Worm (Caenorhabditis elegans) whole organism, L2 larva: ENCODE measurements around the gene F59B10.2.

Experiments used
- C34F6.9 ChIP-seq: fragments of 150-350 bp; optimal IDR thresholded peaks from 2 replicates; lab custom pipeline; 2014; ENCODE audit warnings: missing biosample characterization, missing genetic modification characterization
- alr-1 ChIP-seq: fragments of 150-350 bp; optimal IDR thresholded peaks from 2 replicates; lab custom pipeline; 2014; ENCODE audit warnings: missing biosample characterization, missing genetic modification characterization
- ama-1 ChIP-seq: fragments of 150-350 bp; optimal IDR thresholded peaks from 2 replicates; lab custom pipeline; 2018; ENCODE audit warnings: inconsistent platforms
- blmp-1 ChIP-seq: sonication (generic microtip); optimal IDR thresholded peaks from 2 replicates; lab custom pipeline; 2017; ENCODE audit warnings: missing genetic modification characterization, mild to moderate bottlenecking, missing compliant biosample characterization, antibody characterized with exemption, moderate library complexity; ENCODE audit not compliant: insufficient read depth
- ceh-16 ChIP-seq: fragments of 150-350 bp; optimal IDR thresholded peaks from 2 replicates; lab custom pipeline; 2014; ENCODE audit warnings: missing biosample characterization, missing genetic modification characterization
- crh-2 ChIP-seq: sonication (generic microtip); optimal IDR thresholded peaks from 2 replicates; lab custom pipeline; 2017; ENCODE audit warnings: missing biosample characterization, missing genetic modification characterization
- dmd-4 ChIP-seq: sonication (generic microtip); optimal IDR thresholded peaks from 2 replicates; lab custom pipeline; 2017; ENCODE audit warnings: missing biosample characterization, missing genetic modification characterization
- elt-1 ChIP-seq: fragments of 150-350 bp; optimal IDR thresholded peaks from 2 replicates; lab custom pipeline; 2014; ENCODE audit warnings: missing biosample characterization, missing genetic modification characterization
- fos-1 ChIP-seq: fragments of 150-350 bp; optimal IDR thresholded peaks from 2 replicates; lab custom pipeline; 2014; ENCODE audit warnings: missing biosample characterization, missing genetic modification characterization
- gmeb-1 ChIP-seq: fragments of 150-350 bp; optimal IDR thresholded peaks from 2 replicates; lab custom pipeline; 2014; ENCODE audit warnings: missing biosample characterization, missing genetic modification characterization
- lin-13 ChIP-seq: fragments of 150-350 bp; optimal IDR thresholded peaks from 2 replicates; lab custom pipeline; 2014; ENCODE audit warnings: missing biosample characterization, missing genetic modification reagents, missing genetic modification characterization
- lin-39 ChIP-seq: fragments of 150-350 bp; optimal IDR thresholded peaks from 2 replicates; lab custom pipeline; 2014; ENCODE audit warnings: missing biosample characterization, missing genetic modification reagents, missing genetic modification characterization
- lsy-2 ChIP-seq, 2 experiments: fragments of 150-350 bp in 1 of 2; sonication (generic microtip) in 1 of 2; optimal IDR thresholded peaks; 2 replicates each; lab custom pipeline; 2014 to 2017; ENCODE audit warnings: missing biosample characterization in 2 of 2, missing genetic modification characterization in 2 of 2
- mab-5 ChIP-seq: fragments of 150-350 bp; optimal IDR thresholded peaks from 2 replicates; lab custom pipeline; 2014; ENCODE audit warnings: missing biosample characterization, missing genetic modification characterization
- mdl-1 ChIP-seq, 2 experiments: fragments of 150-350 bp in 1 of 2; sonication (generic microtip) in 1 of 2; optimal IDR thresholded peaks; 2 replicates each; lab custom pipeline; 2017; ENCODE audit warnings: missing biosample characterization in 2 of 2, missing genetic modification characterization in 2 of 2
- nhr-10 ChIP-seq: sonication (generic microtip); optimal IDR thresholded peaks from 2 replicates; lab custom pipeline; 2017; ENCODE audit warnings: missing biosample characterization, missing genetic modification characterization
- nhr-129 ChIP-seq: fragments of 150-350 bp; optimal IDR thresholded peaks from 2 replicates; lab custom pipeline; 2014; ENCODE audit warnings: missing biosample characterization, missing genetic modification characterization
- nhr-21 ChIP-seq: fragments of 150-350 bp; optimal IDR thresholded peaks from 2 replicates; lab custom pipeline; 2014; ENCODE audit warnings: missing biosample characterization, missing genetic modification characterization
- nhr-23 ChIP-seq: fragments of 150-350 bp; optimal IDR thresholded peaks from 2 replicates; lab custom pipeline; 2014; ENCODE audit warnings: missing biosample characterization, missing genetic modification reagents, missing genetic modification characterization
- nhr-25 ChIP-seq: fragments of 150-350 bp; sonication (generic microtip); optimal IDR thresholded peaks from 3 replicates; lab custom pipeline; 2014; ENCODE audit warnings: missing biosample characterization, missing genetic modification characterization
- nhr-77 ChIP-seq: fragments of 150-350 bp; optimal IDR thresholded peaks from 2 replicates; lab custom pipeline; 2014; ENCODE audit warnings: missing biosample characterization, missing genetic modification characterization
- sem-4 ChIP-seq: fragments of 150-350 bp; optimal IDR thresholded peaks from 2 replicates; lab custom pipeline; 2014; ENCODE audit warnings: missing biosample characterization, missing genetic modification reagents, missing genetic modification characterization
- skn-1 ChIP-seq: sonication (generic microtip); optimal IDR thresholded peaks from 2 replicates; lab custom pipeline; 2017; ENCODE audit warnings: missing biosample characterization, missing genetic modification characterization
- sma-9 ChIP-seq, 2 experiments: fragments of 150-350 bp in 1 of 2; sonication (generic microtip) in 1 of 2; optimal IDR thresholded peaks; 2 replicates each; lab custom pipeline; 2014 to 2016; ENCODE audit warnings: missing genetic modification characterization in 2 of 2, mild to moderate bottlenecking in 1 of 2, missing biosample characterization in 1 of 2, missing compliant biosample characterization in 1 of 2, missing genetic modification reagents in 1 of 2, moderate library complexity in 1 of 2
- snpc-4 ChIP-seq: fragments of 150-350 bp; optimal IDR thresholded peaks from 2 replicates; lab custom pipeline; 2014; ENCODE audit warnings: missing biosample characterization, missing genetic modification characterization
- unc-39 ChIP-seq: fragments of 150-350 bp; optimal IDR thresholded peaks from 2 replicates; lab custom pipeline; 2014; ENCODE audit warnings: missing biosample characterization, missing genetic modification characterization
- unc-62 ChIP-seq: fragments of 150-350 bp; optimal IDR thresholded peaks from 2 replicates; lab custom pipeline; 2014; ENCODE audit warnings: missing biosample characterization, missing genetic modification reagents, missing genetic modification characterization
- zag-1 ChIP-seq: fragments of 150-350 bp; optimal IDR thresholded peaks from 2 replicates; lab custom pipeline; 2014; ENCODE audit warnings: missing biosample characterization, missing genetic modification characterization
- ztf-1 ChIP-seq: fragments of 200-800 bp; sonication (Bioruptor generic); conservative IDR thresholded peaks from 2 replicates; pipeline ENCODE4 v1.3.6; 2022; ENCODE audit warnings: missing genetic modification characterization, missing compliant biosample characterization
- ztf-11 ChIP-seq: sonication (generic microtip); optimal IDR thresholded peaks from 2 replicates; lab custom pipeline; 2017; ENCODE audit warnings: missing biosample characterization, missing genetic modification characterization
- ztf-4 ChIP-seq: fragments of 150-350 bp; optimal IDR thresholded peaks from 2 replicates; lab custom pipeline; 2014; ENCODE audit warnings: missing biosample characterization, missing genetic modification characterization

The F59B10.2 gene

DNA sequence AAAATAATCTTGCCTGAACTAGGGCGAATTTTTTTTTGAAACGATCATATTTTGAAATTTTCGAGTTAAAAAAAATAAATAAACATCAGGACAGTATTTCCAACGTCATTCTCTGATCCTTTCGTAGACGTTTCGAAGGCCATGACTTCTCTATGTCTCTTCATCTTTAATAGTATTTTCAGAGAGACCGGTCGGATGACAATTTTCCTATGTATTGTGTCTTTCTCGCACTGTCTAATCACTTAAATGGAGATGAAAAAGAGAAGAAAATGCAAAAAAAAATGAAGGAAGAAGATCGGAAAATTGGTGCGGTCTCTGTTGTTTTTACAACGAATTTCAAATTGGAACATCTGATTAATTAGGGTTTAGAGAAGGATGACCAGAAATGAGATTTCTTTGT lies 15.5 kb upstream of the F59B10.2 start:
- no peak for TF ChIP-seq nhr-129 (tag; lab: Kevin White, UChicago)
- peak; percentile 23 for TF ChIP-seq nhr-25 (tag; lab: Kevin White, UChicago)
- peak; percentile 17 for TF ChIP-seq crh-2 (tag; lab: Kevin White, UChicago)

DNA sequence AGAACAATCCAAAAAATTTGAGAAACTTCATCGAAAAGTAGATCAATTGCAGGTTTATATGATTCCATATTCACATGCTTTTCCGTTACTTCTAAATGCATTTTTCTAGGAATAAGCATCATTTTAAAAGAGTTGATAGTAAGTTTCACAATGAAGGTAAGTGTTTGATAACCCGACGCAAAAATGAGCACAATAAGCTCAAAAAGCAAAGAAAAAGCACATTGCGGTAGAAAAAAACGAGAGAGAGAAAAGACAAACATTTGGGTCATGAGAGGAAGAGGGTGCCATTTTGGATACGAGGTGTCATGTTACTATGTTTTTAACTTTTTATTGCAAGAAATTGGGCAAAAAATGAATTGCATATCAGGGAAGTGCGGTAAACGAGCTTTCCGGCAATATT lies 14.7 kb upstream of the F59B10.2 start, which contains the start of gene F59B10.6:
TSS of gene F59B10.6 (minus strand) at position 101 of the 400 bp plus-strand sequence.
- TF ChIP-seq ztf-11 (tag; lab: Kevin White, UChicago) (no peak), nhr-25 (tag; lab: Kevin White, UChicago) (no peak), ceh-16 (tag; lab: Kevin White, UChicago) (no peak), lin-39 (tag; lab: Kevin White, UChicago) (no peak), mab-5 (tag; lab: Kevin White, UChicago) (no peak), gmeb-1 (tag; lab: Kevin White, UChicago) (no peak), ztf-1 (GFP tag; lab: Robert Waterston, UW) (no peak), zag-1 (tag; lab: Kevin White, UChicago) (no peak), lsy-2 (tag; optimal IDR thresholded peaks at IDR 0.05; lab: Kevin White, UChicago) (no peak), mdl-1 (tag; optimal IDR thresholded peaks at IDR 0.05; lab: Kevin White, UChicago) (no peak), snpc-4 (tag; lab: Kevin White, UChicago) (no peak), unc-39 (tag; lab: Kevin White, UChicago) (no peak), crh-2 (tag; lab: Kevin White, UChicago) (no peak), nhr-21 (no peak)

DNA sequence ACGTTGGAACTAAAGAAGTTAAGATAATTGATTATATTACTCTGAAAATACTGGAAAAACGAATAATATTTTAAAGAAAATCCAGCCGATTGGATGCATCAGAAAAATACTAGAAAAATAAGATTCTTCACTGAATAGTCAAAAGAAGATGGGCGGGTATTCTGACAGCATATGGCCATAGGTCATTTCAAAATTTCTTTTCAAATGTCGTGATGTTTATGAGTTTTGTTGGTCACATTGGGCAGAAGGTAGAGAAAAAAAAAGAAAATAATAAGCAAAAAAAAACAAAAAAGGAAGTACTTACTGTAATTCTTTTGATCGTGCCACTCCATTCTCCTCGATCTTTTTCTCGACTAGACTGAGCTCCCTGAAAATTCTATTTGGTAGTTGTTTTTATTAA lies 13.9 kb upstream of the F59B10.2 start, which contains the start of gene F59B10.5:
TSS of gene F59B10.5 (minus strand) at position 101 of the 400 bp plus-strand sequence.
- TF ChIP-seq nhr-25 (tag; lab: Kevin White, UChicago) (no peak), snpc-4 (tag; lab: Kevin White, UChicago) (no peak), ztf-4 (tag; lab: Kevin White, UChicago) (no peak), unc-62 (GFP tag; lab: Kevin White, UChicago) (no peak), nhr-129 (tag; lab: Kevin White, UChicago) (no peak), lin-39 (tag; lab: Kevin White, UChicago) (no peak), skn-1 (tag; lab: Kevin White, UChicago) (no peak), C34F6.9 (tag; lab: Kevin White, UChicago) (no peak)

DNA sequence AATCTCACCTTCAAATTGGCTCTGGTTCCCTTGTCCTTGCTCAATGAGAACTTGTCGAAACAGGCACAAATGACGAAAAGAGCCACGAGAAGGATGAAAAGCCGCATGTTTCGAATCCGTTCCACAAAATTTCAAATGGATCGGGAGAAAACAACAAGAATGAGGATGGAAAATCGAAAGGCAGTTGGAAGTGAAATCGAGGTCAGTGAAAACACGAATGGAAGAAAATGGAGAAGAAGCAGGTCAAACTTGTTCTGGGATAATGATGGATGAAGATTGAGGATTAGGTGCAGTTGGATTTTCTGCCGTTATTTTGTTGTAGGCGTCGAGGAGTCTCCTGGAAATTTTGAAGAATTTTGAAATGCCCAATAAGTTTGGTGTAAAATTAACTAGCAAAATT lies 13.4 kb upstream of the F59B10.2 start:
- TF ChIP-seq sma-9 (GFP tag; optimal IDR thresholded peaks at IDR 0.05; lab: Kevin White, UChicago), result no peak
- TF ChIP-seq sma-9 (tag; optimal IDR thresholded peaks at IDR 0.05; lab: Kevin White, UChicago), result no peak
- TF ChIP-seq elt-1 (tag; lab: Kevin White, UChicago), result no peak
- TF ChIP-seq snpc-4 (tag; lab: Kevin White, UChicago), result no peak
- TF ChIP-seq blmp-1 (tag; lab: Kevin White, UChicago), result peak; percentile 57
- TF ChIP-seq ztf-4 (tag; lab: Kevin White, UChicago), result no peak
- TF ChIP-seq zag-1 (tag; lab: Kevin White, UChicago), result no peak

DNA sequence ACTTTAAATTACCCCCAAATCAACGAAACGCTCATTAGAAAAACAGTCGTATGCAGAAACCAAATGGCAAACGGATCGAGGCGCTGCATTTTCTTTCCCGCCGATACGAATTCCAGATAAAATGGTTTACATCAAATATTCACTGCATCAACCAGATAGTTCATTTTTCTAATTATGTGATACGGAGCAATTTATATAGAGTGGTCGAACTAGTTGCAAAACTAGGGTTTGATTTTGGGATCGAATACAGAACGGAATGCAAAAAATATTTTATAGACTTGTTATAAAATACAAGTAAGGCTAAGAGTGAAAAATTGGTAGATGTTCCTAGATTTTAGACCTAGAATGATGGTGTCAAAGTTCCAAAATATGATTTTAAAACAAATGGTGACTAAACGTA lies 10.2 kb upstream of the F59B10.2 start:
- no peak for TF ChIP-seq elt-1 (tag; lab: Kevin White, UChicago)
- TF ChIP-seq mab-5 (tag; lab: Kevin White, UChicago), result no peak
- TF ChIP-seq nhr-23, result no peak
- no peak for TF ChIP-seq nhr-10 (tag; lab: Kevin White, UChicago)
- TF ChIP-seq snpc-4 (tag; lab: Kevin White, UChicago), result no peak
- no peak for TF ChIP-seq nhr-77 (tag; lab: Kevin White, UChicago)
- no peak for TF ChIP-seq fos-1
- no peak for TF ChIP-seq sma-9 (GFP tag; optimal IDR thresholded peaks at IDR 0.05; lab: Kevin White, UChicago)
- no peak for TF ChIP-seq sma-9 (tag; optimal IDR thresholded peaks at IDR 0.05; lab: Kevin White, UChicago)
- TF ChIP-seq skn-1 (tag; lab: Kevin White, UChicago), result no peak
- TF ChIP-seq alr-1 (tag; lab: Kevin White, UChicago), result no peak
- no peak for TF ChIP-seq lin-13 (GFP tag; lab: Kevin White, UChicago)
- TF ChIP-seq ama-1 (lab: Kevin White, UChicago), result no peak
- no peak for TF ChIP-seq sem-4
- no peak for TF ChIP-seq blmp-1 (tag; lab: Kevin White, UChicago)
- TF ChIP-seq dmd-4 (tag; lab: Kevin White, UChicago), result no peak
- no peak for TF ChIP-seq lsy-2 (tag; optimal IDR thresholded peaks at IDR 0.05; lab: Kevin White, UChicago)
- TF ChIP-seq, all 48 proteins: peak for 0
